Worm (Caenorhabditis elegans) whole organism, L4/young adult: ENCODE measurements around the gene T03G6.7.

Source experiments
- W03F9.2 ChIP-seq: fragments of 150-350 bp; optimal IDR thresholded peaks from 2 replicates; lab custom pipeline; 2014; ENCODE audit warnings: missing biosample characterization, missing genetic modification characterization
- dao-5 ChIP-seq: sonication (generic microtip); optimal IDR thresholded peaks from 2 replicates; lab custom pipeline; 2016; ENCODE audit warnings: missing genotype, missing genetic modification characterization, moderate library complexity, missing compliant biosample characterization
- him-1 ChIP-seq: sonication (generic microtip); optimal IDR thresholded peaks from 2 replicates; lab custom pipeline; 2016; ENCODE audit warnings: missing genotype, missing genetic modification reagents, missing genetic modification characterization, missing compliant biosample characterization

The T03G6.7 gene

ce11 chrX:2596605-2597004 lies 2.8 kb downstream of the T03G6.7 start:
- no peak for TF ChIP-seq him-1
- no peak for TF ChIP-seq W03F9.2 (tag; lab: Kevin White, UChicago)
- TF ChIP-seq dao-5 (tag; lab: Kevin White, UChicago), result no peak

- TF ChIP-seq dao-5 (tag; lab: Kevin White, UChicago) (no peak), W03F9.2 (tag; lab: Kevin White, UChicago) (no peak), him-1 (peak; percentile 79)
Observed at ce11 chrX:2598833-2599279, 5.0 kb downstream of the T03G6.7 start.

ce11 chrX:2601025-2601705 lies 7.3 kb downstream of the T03G6.7 start:
- TF ChIP-seq dao-5 (tag; lab: Kevin White, UChicago), result no peak

- TF ChIP-seq dao-5 (tag; lab: Kevin White, UChicago) (no peak), him-1 (peak; percentile 62)
Observed at ce11 chrX:2604358-2605016, 10.6 kb downstream of the T03G6.7 start.

- TF ChIP-seq him-1 (no peak), W03F9.2 (tag; lab: Kevin White, UChicago) (no peak), dao-5 (tag; lab: Kevin White, UChicago) (no peak)
Observed at ce11 chrX:2607522-2608278, 13.9 kb downstream of the T03G6.7 start, which contains the start of gene T03G6.1. Gene T03G6.1 (plus strand): TSS chrX:2608228.

ce11 chrX:2613077-2613476 lies 19.2 kb downstream of the T03G6.7 start:
- TF ChIP-seq dao-5 (tag; lab: Kevin White, UChicago) (peak; percentile 84), W03F9.2 (tag; lab: Kevin White, UChicago) (peak; percentile 45), him-1 (peak; percentile 56)

ce11 chrX:2614158-2614557 lies 20.3 kb downstream of the T03G6.7 start:
- TF ChIP-seq dao-5 (tag; lab: Kevin White, UChicago), result no peak
- no peak for TF ChIP-seq W03F9.2 (tag; lab: Kevin White, UChicago)
- no peak for TF ChIP-seq him-1

- no peak for TF ChIP-seq W03F9.2 (tag; lab: Kevin White, UChicago)
- no peak for TF ChIP-seq him-1
- no peak for TF ChIP-seq dao-5 (tag; lab: Kevin White, UChicago)
Observed at ce11 chrX:2615626-2616025, 21.8 kb downstream of the T03G6.7 start, which contains the start of gene T03G6.3. Gene T03G6.3 (minus strand): TSS chrX:2615726.

- TF ChIP-seq him-1 (no peak), dao-5 (tag; lab: Kevin White, UChicago) (no peak), W03F9.2 (tag; lab: Kevin White, UChicago) (no peak)
Observed at ce11 chrX:2620280-2620679, 26.4 kb downstream of the T03G6.7 start.

ce11 chrX:2626153-2626552 lies 32.3 kb downstream of the T03G6.7 start:
- TF ChIP-seq him-1 (no peak), dao-5 (tag; lab: Kevin White, UChicago) (no peak), W03F9.2 (tag; lab: Kevin White, UChicago) (no peak)

ce11 chrX:2632869-2633268 lies 39.0 kb downstream of the T03G6.7 start:
- TF ChIP-seq dao-5 (tag; lab: Kevin White, UChicago) (no peak), him-1 (no peak), W03F9.2 (tag; lab: Kevin White, UChicago) (no peak)

ce11 chrX:2640556-2640955 lies 46.7 kb downstream of the T03G6.7 start:
- TF ChIP-seq W03F9.2 (tag; lab: Kevin White, UChicago) (no peak), dao-5 (tag; lab: Kevin White, UChicago) (no peak), him-1 (no peak)

ce11 chrX:2641094-2641493 lies 47.3 kb downstream of the T03G6.7 start:
- TF ChIP-seq him-1 (no peak), dao-5 (tag; lab: Kevin White, UChicago) (no peak), W03F9.2 (tag; lab: Kevin White, UChicago) (no peak)
